Worm (Caenorhabditis elegans) whole organism, young adult: ENCODE results near the gene cct-6.

Experiments
- attf-6 ChIP-seq: fragments of 200-800 bp; sonication (Bioruptor generic); IDR thresholded peaks from 2 replicates; pipeline ENCODE4 v1.3.6; 2022; ENCODE audit warnings: missing genetic modification reagents, missing genetic modification characterization, missing compliant biosample characterization
- unc-62 ChIP-seq: fragments of 150-350 bp; optimal IDR thresholded peaks from 2 replicates; lab custom pipeline; 2014; ENCODE audit warnings: missing biosample characterization, missing genetic modification reagents, missing genetic modification characterization

DNA sequence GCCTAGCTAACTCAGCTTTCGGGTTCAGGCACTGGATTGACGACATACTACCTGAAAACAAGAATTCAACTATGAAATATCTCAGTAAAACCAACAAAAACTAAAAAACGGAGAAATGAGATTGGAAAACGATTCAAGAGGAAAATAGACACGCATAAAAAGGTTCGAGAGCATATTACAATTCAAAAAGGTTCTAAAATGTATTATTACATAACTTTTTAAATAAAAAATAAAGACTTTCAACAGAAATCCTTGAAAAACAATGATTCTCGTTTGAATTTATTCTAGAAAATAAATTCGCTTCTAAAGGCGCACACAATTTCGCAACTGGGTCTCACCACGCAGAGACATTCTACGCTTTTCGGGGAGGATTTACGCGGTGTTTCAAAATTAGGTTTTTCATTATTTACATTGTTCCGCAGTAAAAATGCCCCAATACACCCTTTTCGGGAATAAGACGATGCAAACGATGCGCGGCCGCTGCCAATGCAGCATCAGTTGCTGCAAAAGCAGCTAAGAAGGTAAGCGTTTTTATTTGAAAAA is at the start of gene cct-6, which contains the start of gene alh-9:
- TF ChIP-seq attf-6 (GFP tag; lab: Robert Waterston, UW) = no peak
- no peak for TF ChIP-seq unc-62 (GFP tag; lab: Kevin White, UChicago)
